Worm (Caenorhabditis elegans): ENCODE data around the gene Y41D4A.7.

The Y41D4A.7 gene

DNA sequence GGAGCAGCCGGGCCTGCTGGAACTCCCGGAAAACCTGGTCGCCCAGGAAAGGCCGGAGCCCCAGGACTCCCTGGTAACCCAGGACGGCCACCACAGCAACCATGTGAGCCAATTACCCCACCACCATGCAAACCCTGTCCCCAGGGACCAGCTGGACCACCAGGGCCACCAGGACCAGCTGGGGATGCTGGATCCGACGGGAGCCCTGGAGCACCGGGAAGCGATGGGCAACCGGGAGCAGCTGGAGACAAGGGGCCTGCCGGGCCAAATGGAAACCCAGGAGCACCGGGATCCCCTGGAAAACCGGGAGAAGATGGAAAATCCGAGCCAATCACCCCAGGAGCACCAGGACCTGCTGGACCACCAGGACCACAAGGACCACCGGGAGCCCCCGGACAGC, 7.7 kb upstream of the Y41D4A.7 start:
- no peak for TF ChIP-seq nhr-25 (tag; optimal IDR thresholded peaks at IDR 0.05)
- no peak for TF ChIP-seq ama-1 (optimal IDR thresholded peaks at IDR 0.05)
- TF ChIP-seq lin-11 (tag; optimal IDR thresholded peaks at IDR 0.05) = no peak
- no peak for TF ChIP-seq mbf-1 (tag; optimal IDR thresholded peaks at IDR 0.05)
- TF ChIP-seq egl-27 (tag; optimal IDR thresholded peaks at IDR 0.05) = no peak
- no peak for TF ChIP-seq R02D3.7 (tag; optimal IDR thresholded peaks at IDR 0.05)
- TF ChIP-seq snpc-4 (tag; optimal IDR thresholded peaks at IDR 0.05) = no peak
- TF ChIP-seq lin-39 (tag; optimal IDR thresholded peaks at IDR 0.05) = no peak
- no peak for TF ChIP-seq sma-3 (GFP tag; optimal IDR thresholded peaks at IDR 0.05)
- TF ChIP-seq skn-1 (tag; optimal IDR thresholded peaks at IDR 0.05) = no peak
- TF ChIP-seq nhr-12 (tag; optimal IDR thresholded peaks at IDR 0.05) = no peak
- no peak for TF ChIP-seq Y55F3AM.14 (GFP tag; optimal IDR thresholded peaks at IDR 0.05)
- no peak for TF ChIP-seq nhr-237 (tag; optimal IDR thresholded peaks at IDR 0.05)
- no peak for TF ChIP-seq elt-3 (tag; optimal IDR thresholded peaks at IDR 0.05)
- no peak for TF ChIP-seq nhr-21 (tag; optimal IDR thresholded peaks at IDR 0.05)
- no peak for TF ChIP-seq lin-13 (GFP tag; optimal IDR thresholded peaks at IDR 0.05)
- no peak for TF ChIP-seq nhr-10 (tag; optimal IDR thresholded peaks at IDR 0.05)
- no peak for TF ChIP-seq aly-2 (tag; optimal IDR thresholded peaks at IDR 0.05)

DNA sequence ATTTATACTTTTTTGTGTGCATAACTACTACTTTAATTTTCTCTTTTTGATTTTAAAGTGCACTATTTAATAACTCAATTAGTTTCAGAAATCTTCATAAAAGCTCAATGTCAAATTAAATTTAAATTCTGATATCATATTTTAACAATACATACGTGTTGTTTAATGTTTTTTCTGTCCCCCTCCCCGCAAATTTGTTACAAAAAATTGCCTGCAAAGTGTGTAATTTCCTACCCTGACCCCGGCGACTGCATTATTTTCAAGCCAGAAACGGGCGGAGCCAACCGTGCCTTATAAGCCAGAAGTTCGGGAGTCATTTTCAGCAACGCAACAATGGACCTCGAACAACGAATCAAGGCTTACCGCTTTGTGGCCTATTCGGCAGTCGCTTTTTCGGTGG, 6.9 kb upstream of the Y41D4A.7 start, which contains the start of gene col-108:
Gene col-108 (plus strand): TSS at position 301 of the 400 bp plus-strand sequence.
- TF ChIP-seq nhr-11 (tag; optimal IDR thresholded peaks at IDR 0.05) (no peak), gmeb-1 (tag; optimal IDR thresholded peaks at IDR 0.05) (no peak), lin-13 (GFP tag; optimal IDR thresholded peaks at IDR 0.05) (no peak), ceh-82 (tag; optimal IDR thresholded peaks at IDR 0.05) (no peak), unc-55 (GFP tag; optimal IDR thresholded peaks at IDR 0.05) (no peak), ztf-4 (tag; optimal IDR thresholded peaks at IDR 0.05) (no peak), unc-62 (GFP tag; optimal IDR thresholded peaks at IDR 0.05) (no peak)

DNA sequence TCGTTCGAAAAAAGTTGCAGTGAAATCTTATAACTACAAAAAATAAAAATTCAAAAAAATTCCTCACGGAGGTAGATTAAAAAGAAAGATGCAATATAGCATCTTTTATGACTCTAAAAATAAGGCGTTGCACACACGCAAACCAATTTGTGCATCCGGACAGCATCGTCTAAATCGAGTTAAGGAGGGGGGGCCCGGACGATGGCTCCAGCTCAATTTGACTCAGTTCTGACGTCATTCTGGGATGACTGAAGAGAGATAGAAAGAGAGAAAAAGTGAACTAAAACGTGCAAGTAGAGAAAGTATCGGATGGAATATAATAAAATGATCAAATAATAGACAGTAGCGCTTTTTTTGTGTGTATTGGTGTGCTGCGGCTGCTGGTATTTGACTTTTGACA, 4.6 kb upstream of the Y41D4A.7 start:
- TF ChIP-seq nhr-21 (tag; optimal IDR thresholded peaks at IDR 0.05) = no peak
- peak; percentile 66 for TF ChIP-seq sma-9 (GFP tag; optimal IDR thresholded peaks at IDR 0.05)
- no peak for TF ChIP-seq sma-9 (tag; optimal IDR thresholded peaks at IDR 0.05)
- no peak for TF ChIP-seq ZK546.5 (tag; optimal IDR thresholded peaks at IDR 0.05)
- TF ChIP-seq nhr-77 (tag; optimal IDR thresholded peaks at IDR 0.05) = no peak
- no peak for TF ChIP-seq sma-3 (GFP tag; optimal IDR thresholded peaks at IDR 0.05)
- TF ChIP-seq zag-1 (tag; optimal IDR thresholded peaks at IDR 0.05) = peak; percentile 21
- TF ChIP-seq nhr-129 (tag; optimal IDR thresholded peaks at IDR 0.05) = peak; percentile 27
- no peak for TF ChIP-seq nhr-11 (tag; optimal IDR thresholded peaks at IDR 0.05)
- TF ChIP-seq unc-62 (GFP tag; optimal IDR thresholded peaks at IDR 0.05) = no peak
- no peak for TF ChIP-seq ceh-82 (tag; optimal IDR thresholded peaks at IDR 0.05)
- no peak for TF ChIP-seq ztf-1 (GFP tag; conservative IDR thresholded peaks at IDR 0.05)
- TF ChIP-seq elt-1 (tag; optimal IDR thresholded peaks at IDR 0.05) = no peak
- TF ChIP-seq lsy-2 (tag; optimal IDR thresholded peaks at IDR 0.05) = peak in 1 of 2 experiments; percentile 54
- no peak for TF ChIP-seq dmd-4 (tag; optimal IDR thresholded peaks at IDR 0.05)
- peak in 1 of 2 experiments; percentile 46 for TF ChIP-seq mdl-1 (tag; optimal IDR thresholded peaks at IDR 0.05)
- TF ChIP-seq C34F6.9 (tag; optimal IDR thresholded peaks at IDR 0.05) = peak; percentile 58
- no peak for TF ChIP-seq fos-1 (tag; optimal IDR thresholded peaks at IDR 0.05)
- no peak for TF ChIP-seq nhr-12 (tag; optimal IDR thresholded peaks at IDR 0.05)
- peak; percentile 15 for TF ChIP-seq egl-27 (tag; optimal IDR thresholded peaks at IDR 0.05)
- TF ChIP-seq sem-4 (tag; optimal IDR thresholded peaks at IDR 0.05) = peak; percentile 71
- TF ChIP-seq lin-13 (GFP tag; optimal IDR thresholded peaks at IDR 0.05) = no peak
- peak; percentile 56 for TF ChIP-seq F13H6.1 (tag; optimal IDR thresholded peaks at IDR 0.05)
- TF ChIP-seq mbf-1 (tag; optimal IDR thresholded peaks at IDR 0.05) = no peak
- TF ChIP-seq R02D3.7 (tag; optimal IDR thresholded peaks at IDR 0.05) = no peak
- peak; percentile 3 for TF ChIP-seq lin-11 (tag; optimal IDR thresholded peaks at IDR 0.05)

DNA sequence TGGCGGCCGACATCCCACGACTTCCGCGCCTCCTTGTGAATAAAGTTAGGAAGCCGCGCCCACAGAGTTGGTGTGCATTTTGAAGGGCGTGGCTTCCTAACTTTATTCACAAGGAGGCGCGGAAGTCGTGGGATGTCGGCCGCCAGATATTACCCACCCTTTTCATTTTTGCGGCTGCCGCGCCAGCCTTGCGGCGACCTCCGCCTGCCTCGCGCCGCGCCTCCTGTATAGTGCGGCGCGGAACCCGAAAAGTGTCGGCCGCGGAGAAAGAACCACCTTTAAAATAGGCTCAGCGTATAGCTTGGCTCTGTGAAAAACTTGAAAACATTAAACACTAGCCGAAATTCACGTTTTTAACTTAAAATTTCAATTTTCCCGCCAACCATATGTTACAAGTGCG, 2.1 kb upstream of the Y41D4A.7 start:
- no peak for TF ChIP-seq F13H6.1 (tag; optimal IDR thresholded peaks at IDR 0.05)
- TF ChIP-seq nhr-10 (tag; optimal IDR thresholded peaks at IDR 0.05) = no peak
- TF ChIP-seq R02D3.7 (tag; optimal IDR thresholded peaks at IDR 0.05) = no peak
- no peak for TF ChIP-seq gmeb-1 (tag; optimal IDR thresholded peaks at IDR 0.05)
- no peak for TF ChIP-seq ztf-11 (tag; optimal IDR thresholded peaks at IDR 0.05)
- TF ChIP-seq ztf-4 (tag; optimal IDR thresholded peaks at IDR 0.05) = no peak
- TF ChIP-seq C34F6.9 (tag; optimal IDR thresholded peaks at IDR 0.05) = no peak
